Worm (Caenorhabditis elegans) whole organism, L2 larva: ENCODE data around the gene dpy-23.
A peak's percentile ranks its signal among the peaks of the same experiment; 100 is the strongest.

Experiments
- C34F6.9 ChIP-seq: fragments of 150-350 bp; optimal IDR thresholded peaks from 2 replicates; lab custom pipeline; 2014; ENCODE audit warnings: missing biosample characterization, missing genetic modification characterization
- ZK546.5 ChIP-seq: sonication (generic microtip); optimal IDR thresholded peaks from 2 replicates; lab custom pipeline; 2017; ENCODE audit warnings: missing biosample characterization, missing genetic modification characterization
- aly-2 ChIP-seq: fragments of 150-350 bp; optimal IDR thresholded peaks from 2 replicates; lab custom pipeline; 2014; ENCODE audit warnings: missing biosample characterization, missing genetic modification characterization
- blmp-1 ChIP-seq: sonication (generic microtip); optimal IDR thresholded peaks from 2 replicates; lab custom pipeline; 2017; ENCODE audit warnings: missing genetic modification characterization, mild to moderate bottlenecking, missing compliant biosample characterization, antibody characterized with exemption, moderate library complexity; ENCODE audit not compliant: insufficient read depth
- ceh-82 ChIP-seq: fragments of 150-350 bp; optimal IDR thresholded peaks from 2 replicates; lab custom pipeline; 2014; ENCODE audit warnings: missing biosample characterization, missing genetic modification characterization
- crh-2 ChIP-seq: sonication (generic microtip); optimal IDR thresholded peaks from 2 replicates; lab custom pipeline; 2017; ENCODE audit warnings: missing biosample characterization, missing genetic modification characterization
- elt-3 ChIP-seq: sonication (generic microtip); optimal IDR thresholded peaks from 2 replicates; lab custom pipeline; 2017; ENCODE audit warnings: missing biosample characterization, missing genetic modification characterization
- gmeb-1 ChIP-seq: fragments of 150-350 bp; optimal IDR thresholded peaks from 2 replicates; lab custom pipeline; 2014; ENCODE audit warnings: missing biosample characterization, missing genetic modification characterization
- lin-11 ChIP-seq: fragments of 150-350 bp; sonication (generic microtip); optimal IDR thresholded peaks from 2 replicates; lab custom pipeline; 2014; ENCODE audit warnings: missing biosample characterization, missing genetic modification characterization, inconsistent platforms, mixed read lengths
- lin-13 ChIP-seq: fragments of 150-350 bp; optimal IDR thresholded peaks from 2 replicates; lab custom pipeline; 2014; ENCODE audit warnings: missing biosample characterization, missing genetic modification reagents, missing genetic modification characterization
- lin-39 ChIP-seq: fragments of 150-350 bp; optimal IDR thresholded peaks from 2 replicates; lab custom pipeline; 2014; ENCODE audit warnings: missing biosample characterization, missing genetic modification reagents, missing genetic modification characterization
- mab-5 ChIP-seq: fragments of 150-350 bp; optimal IDR thresholded peaks from 2 replicates; lab custom pipeline; 2014; ENCODE audit warnings: missing biosample characterization, missing genetic modification characterization
- mbf-1 ChIP-seq: sonication (generic microtip); optimal IDR thresholded peaks from 2 replicates; lab custom pipeline; 2017; ENCODE audit warnings: missing biosample characterization, missing genetic modification characterization
- mdl-1 ChIP-seq, 2 experiments: fragments of 150-350 bp in 1 of 2; sonication (generic microtip) in 1 of 2; optimal IDR thresholded peaks; 2 replicates each; lab custom pipeline; 2017; ENCODE audit warnings: missing biosample characterization in 2 of 2, missing genetic modification characterization in 2 of 2
- nhr-10 ChIP-seq: sonication (generic microtip); optimal IDR thresholded peaks from 2 replicates; lab custom pipeline; 2017; ENCODE audit warnings: missing biosample characterization, missing genetic modification characterization
- nhr-12 ChIP-seq: fragments of 150-350 bp; optimal IDR thresholded peaks from 2 replicates; lab custom pipeline; 2014; ENCODE audit warnings: missing biosample characterization, missing genetic modification characterization
- nhr-237 ChIP-seq: fragments of 150-350 bp; optimal IDR thresholded peaks from 2 replicates; lab custom pipeline; 2014; ENCODE audit warnings: missing biosample characterization, missing genetic modification characterization
- nhr-6 ChIP-seq: fragments of 150-350 bp; optimal IDR thresholded peaks from 2 replicates; lab custom pipeline; 2014; ENCODE audit warnings: missing biosample characterization, missing genetic modification characterization
- nhr-77 ChIP-seq: fragments of 150-350 bp; optimal IDR thresholded peaks from 2 replicates; lab custom pipeline; 2014; ENCODE audit warnings: missing biosample characterization, missing genetic modification characterization
- peb-1 ChIP-seq: fragments of 150-350 bp; optimal IDR thresholded peaks from 2 replicates; lab custom pipeline; 2014; ENCODE audit warnings: missing biosample characterization, missing genetic modification characterization
- sem-4 ChIP-seq: fragments of 150-350 bp; optimal IDR thresholded peaks from 2 replicates; lab custom pipeline; 2014; ENCODE audit warnings: missing biosample characterization, missing genetic modification reagents, missing genetic modification characterization
- skn-1 ChIP-seq: sonication (generic microtip); optimal IDR thresholded peaks from 2 replicates; lab custom pipeline; 2017; ENCODE audit warnings: missing biosample characterization, missing genetic modification characterization
- sma-3 ChIP-seq: sonication (generic microtip); optimal IDR thresholded peaks from 2 replicates; lab custom pipeline; 2016; ENCODE audit warnings: missing genetic modification reagents, missing genetic modification characterization, missing compliant biosample characterization
- sma-9 ChIP-seq, 2 experiments: fragments of 150-350 bp in 1 of 2; sonication (generic microtip) in 1 of 2; optimal IDR thresholded peaks; 2 replicates each; lab custom pipeline; 2014 to 2016; ENCODE audit warnings: missing genetic modification characterization in 2 of 2, mild to moderate bottlenecking in 1 of 2, missing biosample characterization in 1 of 2, missing compliant biosample characterization in 1 of 2, missing genetic modification reagents in 1 of 2, moderate library complexity in 1 of 2
- snpc-4 ChIP-seq: fragments of 150-350 bp; optimal IDR thresholded peaks from 2 replicates; lab custom pipeline; 2014; ENCODE audit warnings: missing biosample characterization, missing genetic modification characterization
- unc-55 ChIP-seq: fragments of 150-350 bp; sonication (generic microtip); optimal IDR thresholded peaks from 3 replicates; lab custom pipeline; 2014; ENCODE audit warnings: missing biosample characterization, missing genetic modification reagents, missing genetic modification characterization
- zag-1 ChIP-seq: fragments of 150-350 bp; optimal IDR thresholded peaks from 2 replicates; lab custom pipeline; 2014; ENCODE audit warnings: missing biosample characterization, missing genetic modification characterization
- ztf-1 ChIP-seq: fragments of 200-800 bp; sonication (Bioruptor generic); conservative IDR thresholded peaks from 2 replicates; pipeline ENCODE4 v1.3.6; 2022; ENCODE audit warnings: missing genetic modification characterization, missing compliant biosample characterization
- ztf-4 ChIP-seq: fragments of 150-350 bp; optimal IDR thresholded peaks from 2 replicates; lab custom pipeline; 2014; ENCODE audit warnings: missing biosample characterization, missing genetic modification characterization

dpy-23 gene

DNA sequence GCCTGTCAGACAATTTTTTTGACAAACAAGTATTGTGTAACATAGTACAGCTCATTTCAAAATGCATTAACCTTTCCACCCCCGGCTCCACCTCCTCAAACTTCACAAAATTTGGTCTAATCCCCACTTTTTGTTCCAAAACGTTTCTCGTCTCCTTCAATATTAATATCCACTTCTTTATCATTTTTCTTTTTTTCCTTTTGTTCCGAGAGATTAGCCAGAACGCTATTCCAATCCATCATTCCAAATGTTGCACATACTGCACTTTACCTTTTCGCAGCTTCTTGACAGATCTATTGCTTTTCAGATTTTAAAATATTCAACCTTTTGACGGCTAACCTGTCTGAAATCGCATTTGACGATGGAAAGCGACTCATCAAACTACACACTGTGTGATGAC is 13.7 kb downstream of the dpy-23 start, which contains the start of gene D1079.1:
D1079.1 (plus strand) TSS at position 301 of the 400 bp plus-strand sequence.
- no peak for TF ChIP-seq nhr-10 (tag; lab: Kevin White, UChicago)
- TF ChIP-seq unc-55 (GFP tag; lab: Kevin White, UChicago) = peak; percentile 31
- no peak for TF ChIP-seq lin-39 (tag; lab: Kevin White, UChicago)

DNA sequence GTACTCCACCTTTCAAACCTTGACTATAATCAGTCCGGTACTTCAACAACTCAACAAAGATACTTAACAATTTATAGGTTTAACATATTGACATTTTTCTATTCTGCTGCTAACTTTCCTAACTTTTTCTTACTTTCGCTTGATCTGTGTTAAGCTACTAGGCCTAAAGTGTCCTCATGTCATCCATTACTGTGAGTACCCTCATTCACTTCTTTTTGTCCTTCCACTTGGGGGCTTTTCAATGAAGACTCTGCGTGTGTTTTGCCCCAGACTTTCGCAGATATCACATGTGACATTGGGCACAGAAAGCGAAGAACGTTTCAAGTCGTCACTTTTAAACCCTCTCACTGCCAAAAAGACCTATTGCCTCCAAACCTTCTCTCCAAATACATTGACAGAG is 15.6 kb downstream of the dpy-23 start:
- peak; percentile 9 for TF ChIP-seq unc-55 (GFP tag; lab: Kevin White, UChicago)
- TF ChIP-seq skn-1 (tag; lab: Kevin White, UChicago) = no peak
- peak; percentile 19 for TF ChIP-seq sma-9 (GFP tag; optimal IDR thresholded peaks at IDR 0.05; lab: Kevin White, UChicago)
- no peak for TF ChIP-seq sma-9 (tag; optimal IDR thresholded peaks at IDR 0.05; lab: Kevin White, UChicago)
- TF ChIP-seq mab-5 (tag; lab: Kevin White, UChicago) = peak; percentile 44
- no peak for TF ChIP-seq ceh-82 (tag; lab: Kevin White, UChicago)
- TF ChIP-seq C34F6.9 (tag; lab: Kevin White, UChicago) = no peak
- TF ChIP-seq elt-3 (tag; lab: Kevin White, UChicago) = no peak
- TF ChIP-seq sem-4 = no peak
- peak; percentile 8 for TF ChIP-seq zag-1 (tag; lab: Kevin White, UChicago)
- peak in 1 of 2 experiments; percentile 24 for TF ChIP-seq mdl-1 (tag; optimal IDR thresholded peaks at IDR 0.05; lab: Kevin White, UChicago)
- no peak for TF ChIP-seq mbf-1 (tag; lab: Kevin White, UChicago)

DNA sequence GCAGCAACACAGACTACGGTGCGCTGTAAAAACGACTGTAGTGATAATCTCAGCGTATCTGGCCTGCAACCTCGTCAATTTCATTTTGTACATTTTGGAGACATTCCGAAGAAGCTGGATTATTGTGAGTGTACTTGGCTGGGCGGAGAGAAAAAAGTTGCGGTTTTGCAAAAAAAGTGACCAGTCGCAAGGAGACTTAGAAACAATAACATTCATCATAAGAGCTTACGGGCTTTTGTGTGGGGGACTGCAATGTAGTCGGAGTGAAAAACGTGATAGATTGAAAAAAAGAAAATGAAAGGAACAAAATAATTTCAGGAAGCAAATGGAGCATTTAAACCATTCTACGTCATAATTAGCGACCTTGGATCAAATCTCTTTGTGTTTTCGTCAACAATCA is 19.3 kb downstream of the dpy-23 start:
- TF ChIP-seq nhr-12 (tag; lab: Kevin White, UChicago) = no peak
- TF ChIP-seq zag-1 (tag; lab: Kevin White, UChicago) = peak; percentile 22
- TF ChIP-seq ZK546.5 (tag; lab: Kevin White, UChicago) = no peak
- TF ChIP-seq mab-5 (tag; lab: Kevin White, UChicago) = peak; percentile 76
- TF ChIP-seq unc-55 (GFP tag; lab: Kevin White, UChicago) = peak; percentile 52
- no peak for TF ChIP-seq blmp-1
- no peak for TF ChIP-seq aly-2 (tag; lab: Kevin White, UChicago)
- TF ChIP-seq mbf-1 (tag; lab: Kevin White, UChicago) = no peak
- TF ChIP-seq, all 48 proteins: peak for 3

ce11 chrX:4409591-4410279 is 20.6 kb downstream of the dpy-23 start:
- no peak for TF ChIP-seq crh-2 (tag; lab: Kevin White, UChicago)
- no peak for TF ChIP-seq mdl-1 (tag; optimal IDR thresholded peaks at IDR 0.05; lab: Kevin White, UChicago)
- no peak for TF ChIP-seq skn-1 (tag; lab: Kevin White, UChicago)
- no peak for TF ChIP-seq peb-1 (tag; lab: Kevin White, UChicago)
- TF ChIP-seq snpc-4 (tag; lab: Kevin White, UChicago) = no peak
- no peak for TF ChIP-seq elt-3 (tag; lab: Kevin White, UChicago)
- TF ChIP-seq, all 48 proteins: peak for 0

DNA sequence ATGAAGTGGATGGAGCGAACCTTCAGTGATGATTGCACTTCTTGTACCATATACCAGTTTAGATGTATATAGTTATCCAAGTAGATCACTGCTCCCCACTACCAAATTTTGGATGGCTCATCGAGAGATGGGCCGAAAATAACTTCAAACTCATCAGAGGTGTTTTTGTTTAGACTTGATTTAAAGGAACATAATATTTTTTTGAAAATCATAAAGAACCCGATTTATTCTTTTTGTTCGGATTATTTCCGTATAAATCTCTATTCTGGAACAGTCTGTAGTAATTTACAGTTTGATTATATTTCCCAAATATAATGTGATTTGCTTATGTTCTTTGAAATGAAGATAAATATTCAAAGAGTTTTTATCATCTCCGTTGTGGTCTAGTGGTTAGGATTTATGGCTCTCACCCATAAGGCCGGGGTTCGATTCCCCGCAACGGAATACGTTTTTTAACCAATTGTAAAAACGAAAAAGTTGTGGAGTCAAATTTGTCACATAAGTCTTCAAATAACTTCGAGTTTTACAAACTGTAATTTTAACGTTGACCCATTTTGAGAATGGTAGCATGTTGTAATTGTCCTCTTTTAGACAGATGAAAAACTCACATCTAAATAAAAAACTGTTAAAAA is 21.2 kb downstream of the dpy-23 start:
- TF ChIP-seq lin-39 (tag; lab: Kevin White, UChicago) (no peak), ztf-1 (GFP tag; lab: Robert Waterston, UW) (no peak), nhr-237 (tag; lab: Kevin White, UChicago) (no peak), nhr-10 (tag; lab: Kevin White, UChicago) (no peak), lin-11 (tag; lab: Kevin White, UChicago) (no peak), ztf-4 (tag; lab: Kevin White, UChicago) (no peak), nhr-6 (no peak), elt-3 (tag; lab: Kevin White, UChicago) (no peak), nhr-77 (no peak), mab-5 (tag; lab: Kevin White, UChicago) (no peak), gmeb-1 (tag; lab: Kevin White, UChicago) (no peak), sma-3 (no peak), C34F6.9 (tag; lab: Kevin White, UChicago) (no peak)
- TF ChIP-seq, all 48 proteins: peak for 0

- no peak for TF ChIP-seq aly-2 (tag; lab: Kevin White, UChicago)
- TF ChIP-seq lin-13 (GFP tag; lab: Kevin White, UChicago) = no peak
Observed at ce11 chrX:4413206-4413605, 24.0 kb downstream of the dpy-23 start.
